Worm (Caenorhabditis elegans) whole organism, L1 larva: Measurements from ENCODE around the gene C38C3.4.

ENCODE experiments used
- Y116A8C.19 ChIP-seq: sonication (generic microtip); optimal IDR thresholded peaks from 2 replicates; lab custom pipeline; 2016; ENCODE audit warnings: missing compliant biosample characterization, missing genetic modification characterization, borderline replicate concordance
- alr-1 ChIP-seq: fragments of 200-800 bp; sonication (Bioruptor generic); optimal IDR thresholded peaks from 2 replicates; lab custom pipeline; 2018; ENCODE audit warnings: borderline replicate concordance, mild to moderate bottlenecking, missing genetic modification characterization, missing compliant biosample characterization
- ceh-63 ChIP-seq: fragments of 200-800 bp; sonication (Bioruptor generic); optimal IDR thresholded peaks from 2 replicates; lab custom pipeline; 2018; ENCODE audit warnings: mild to moderate bottlenecking, missing genetic modification characterization, missing compliant biosample characterization
- ceh-8 ChIP-seq: fragments of 200-800 bp; sonication (Bioruptor generic); optimal IDR thresholded peaks from 2 replicates; lab custom pipeline; 2018; ENCODE audit warnings: mild to moderate bottlenecking, missing genetic modification characterization, moderate library complexity, missing compliant biosample characterization
- ceh-82 ChIP-seq, 3 experiments: fragments of 150-350 bp in 1 of 3; sonication (generic microtip) in 2 of 3; optimal IDR thresholded peaks; 2 replicates each; lab custom pipeline; 2014 to 2017; ENCODE audit warnings: missing biosample characterization in 3 of 3, missing genetic modification characterization in 3 of 3
- ceh-88 ChIP-seq: fragments of 200-800 bp; sonication (Bioruptor generic); IDR thresholded peaks from 2 replicates; pipeline ENCODE4 v1.3.6; 2022; ENCODE audit warnings: missing genetic modification characterization, missing compliant biosample characterization
- ceh-90 ChIP-seq: sonication (generic microtip); optimal IDR thresholded peaks from 2 replicates; lab custom pipeline; 2016; ENCODE audit warnings: missing genetic modification characterization, missing compliant biosample characterization
- dpl-1 ChIP-seq, 3 experiments: fragments of 150-350 bp in 2 of 3; sonication (generic microtip) in 1 of 3; optimal IDR thresholded peaks; 2 replicates each; lab custom pipeline; 2014 to 2017; ENCODE audit warnings: missing biosample characterization in 3 of 3, missing genetic modification characterization in 3 of 3, missing genetic modification reagents in 3 of 3
- dsc-1 ChIP-seq: sonication (generic microtip); optimal IDR thresholded peaks from 2 replicates; lab custom pipeline; 2016; ENCODE audit warnings: mild to moderate bottlenecking, missing genetic modification characterization, missing compliant biosample characterization
- efl-1 ChIP-seq, 4 experiments: fragments of 150-350 bp; optimal IDR thresholded peaks in 3 of 4; peaks in 1 of 4; 1 replicate in 1 of 4; 2 replicates in 3 of 4; lab custom pipeline; 2014; ENCODE audit warnings: missing biosample characterization in 2 of 4, missing genetic modification characterization in 2 of 4, missing genetic modification reagents in 2 of 4
- efl-3 ChIP-seq: fragments of 200-800 bp; sonication (Bioruptor generic); optimal IDR thresholded peaks from 2 replicates; lab custom pipeline; 2018; ENCODE audit warnings: mild to moderate bottlenecking, missing genetic modification characterization, missing compliant biosample characterization
- egl-27 ChIP-seq, 2 experiments: fragments of 150-350 bp in 1 of 2; sonication (generic microtip); optimal IDR thresholded peaks; 3 replicates each; lab custom pipeline; 2017 to 2018; ENCODE audit warnings: missing biosample characterization in 2 of 2, missing genetic modification characterization in 2 of 2, missing genetic modification reagents in 2 of 2
- fkh-10 ChIP-seq: sonication (generic microtip); optimal IDR thresholded peaks from 2 replicates; lab custom pipeline; 2017; ENCODE audit warnings: missing biosample characterization, missing genetic modification reagents, missing genetic modification characterization
- fkh-4 ChIP-seq: sonication (generic microtip); optimal IDR thresholded peaks from 2 replicates; lab custom pipeline; 2016; ENCODE audit warnings: missing compliant biosample characterization, missing genetic modification characterization, borderline replicate concordance
- fkh-8 ChIP-seq: sonication (generic microtip); optimal IDR thresholded peaks from 2 replicates; lab custom pipeline; 2016; ENCODE audit warnings: mild to moderate bottlenecking, missing genetic modification characterization, missing compliant biosample characterization
- fos-1 ChIP-seq: fragments of 150-350 bp; optimal IDR thresholded peaks from 2 replicates; lab custom pipeline; 2014; ENCODE audit warnings: missing biosample characterization, missing genetic modification characterization
- grh-1 ChIP-seq: fragments of 200-800 bp; sonication (Bioruptor generic); IDR thresholded peaks from 2 replicates; pipeline ENCODE4 v1.3.6; 2022; ENCODE audit warnings: missing genetic modification reagents, missing genetic modification characterization, missing compliant biosample characterization
- hlh-17 ChIP-seq: fragments of 200-800 bp; sonication (Bioruptor generic); optimal IDR thresholded peaks from 2 replicates; lab custom pipeline; 2018; ENCODE audit warnings: missing genetic modification characterization, mild to moderate bottlenecking, missing compliant biosample characterization, moderate library complexity, borderline replicate concordance
- jun-1 ChIP-seq: fragments of 150-350 bp; optimal IDR thresholded peaks from 2 replicates; lab custom pipeline; 2014; ENCODE audit warnings: missing biosample characterization, missing genetic modification reagents, missing genetic modification characterization
- lin-13 ChIP-seq: fragments of 150-350 bp; optimal IDR thresholded peaks from 2 replicates; lab custom pipeline; 2014; ENCODE audit warnings: missing biosample characterization, missing genetic modification reagents, missing genetic modification characterization
- lin-14 ChIP-seq: fragments of 200-800 bp; sonication (Bioruptor generic); optimal IDR thresholded peaks from 2 replicates; lab custom pipeline; 2018; ENCODE audit warnings: mild to moderate bottlenecking, missing genetic modification characterization, moderate library complexity, missing compliant biosample characterization
- lin-15B ChIP-seq: fragments of 150-350 bp; sonication (generic microtip); optimal IDR thresholded peaks from 3 replicates; lab custom pipeline; 2014; ENCODE audit warnings: missing biosample characterization, missing genetic modification characterization
- lin-39 ChIP-seq: fragments of 150-350 bp; optimal IDR thresholded peaks from 2 replicates; lab custom pipeline; 2014; ENCODE audit warnings: missing biosample characterization, missing genetic modification reagents, missing genetic modification characterization
- lir-3 ChIP-seq: sonication (generic microtip); optimal IDR thresholded peaks from 2 replicates; lab custom pipeline; 2016; ENCODE audit warnings: mild to moderate bottlenecking, missing genetic modification characterization, moderate library complexity, missing compliant biosample characterization; ENCODE audit not compliant: poor library complexity
- lsy-2 ChIP-seq, 2 experiments: fragments of 150-350 bp; optimal IDR thresholded peaks; 2 replicates each; lab custom pipeline; 2014; ENCODE audit warnings: missing biosample characterization in 2 of 2, missing genetic modification characterization in 2 of 2
- nhr-11 ChIP-seq: fragments of 150-350 bp; optimal IDR thresholded peaks from 2 replicates; lab custom pipeline; 2014; ENCODE audit warnings: missing biosample characterization, missing genetic modification characterization
- nhr-28 ChIP-seq: fragments of 150-350 bp; optimal IDR thresholded peaks from 2 replicates; lab custom pipeline; 2014; ENCODE audit warnings: missing biosample characterization, missing genetic modification characterization
- nhr-47 ChIP-seq: sonication (generic microtip); optimal IDR thresholded peaks from 2 replicates; lab custom pipeline; 2016; ENCODE audit warnings: mild to moderate bottlenecking, missing genetic modification characterization, moderate library complexity, missing compliant biosample characterization
- nhr-77 ChIP-seq: fragments of 150-350 bp; optimal IDR thresholded peaks from 2 replicates; lab custom pipeline; 2014; ENCODE audit warnings: missing biosample characterization, missing genetic modification characterization
- nhr-84 ChIP-seq: sonication (generic microtip); optimal IDR thresholded peaks from 2 replicates; lab custom pipeline; 2017; ENCODE audit warnings: missing biosample characterization, missing genetic modification characterization
- nhr-85 ChIP-seq: sonication (generic microtip); peaks from one replicate; lab custom pipeline; 2016; ENCODE audit warnings: missing genetic modification characterization, inconsistent platforms, missing compliant biosample characterization
- nhr-90 ChIP-seq: sonication (generic microtip); optimal IDR thresholded peaks from 2 replicates; lab custom pipeline; 2016; ENCODE audit warnings: mild to moderate bottlenecking, missing genetic modification characterization, missing compliant biosample characterization; ENCODE audit not compliant: poor library complexity
- pax-3 ChIP-seq: fragments of 200-800 bp; sonication (Bioruptor generic); optimal IDR thresholded peaks from 2 replicates; lab custom pipeline; 2018; ENCODE audit warnings: mild to moderate bottlenecking, missing genetic modification characterization, moderate library complexity, missing compliant biosample characterization
- pqm-1 ChIP-seq: sonication (generic microtip); optimal IDR thresholded peaks from 3 replicates; lab custom pipeline; 2017; ENCODE audit warnings: missing biosample characterization, missing genetic modification characterization
- skn-1 ChIP-seq: fragments of 150-350 bp; optimal IDR thresholded peaks from 2 replicates; lab custom pipeline; 2014; ENCODE audit warnings: missing biosample characterization, missing genetic modification characterization
- sup-37 ChIP-seq: fragments of 200-800 bp; sonication (Bioruptor generic); optimal IDR thresholded peaks from 2 replicates; lab custom pipeline; 2018; ENCODE audit warnings: mild to moderate bottlenecking, missing genetic modification characterization, missing compliant biosample characterization
- swsn-7 ChIP-seq: sonication (generic microtip); optimal IDR thresholded peaks from 2 replicates; lab custom pipeline; 2016; ENCODE audit warnings: missing genetic modification characterization, missing compliant biosample characterization
- tbx-2 ChIP-seq: sonication (generic microtip); optimal IDR thresholded peaks from 2 replicates; lab custom pipeline; 2016; ENCODE audit warnings: missing genetic modification characterization, missing compliant biosample characterization
- unc-30 ChIP-seq: sonication (generic microtip); optimal IDR thresholded peaks from 2 replicates; lab custom pipeline; 2017; ENCODE audit warnings: missing biosample characterization, missing genetic modification characterization
- unc-62 ChIP-seq: fragments of 150-350 bp; optimal IDR thresholded peaks from 2 replicates; lab custom pipeline; 2014; ENCODE audit warnings: missing biosample characterization, missing genetic modification reagents, missing genetic modification characterization
- unc-86 ChIP-seq: sonication (generic microtip); optimal IDR thresholded peaks from 2 replicates; lab custom pipeline; 2016; ENCODE audit warnings: missing genetic modification characterization, missing compliant biosample characterization
- unc-98 ChIP-seq: fragments of 200-800 bp; sonication (Bioruptor generic); IDR thresholded peaks from 2 replicates; pipeline ENCODE4 v1.3.6; 2022; ENCODE audit warnings: missing genetic modification characterization, missing compliant biosample characterization
- zip-4 ChIP-seq: fragments of 200-800 bp; sonication (Bioruptor generic); optimal IDR thresholded peaks from 2 replicates; lab custom pipeline; 2018; ENCODE audit warnings: mild to moderate bottlenecking, missing genetic modification characterization, moderate library complexity, missing compliant biosample characterization
- ztf-4 ChIP-seq: fragments of 150-350 bp; optimal IDR thresholded peaks from 2 replicates; lab custom pipeline; 2014; ENCODE audit warnings: missing biosample characterization, missing genetic modification characterization

Gene C38C3.4

DNA sequence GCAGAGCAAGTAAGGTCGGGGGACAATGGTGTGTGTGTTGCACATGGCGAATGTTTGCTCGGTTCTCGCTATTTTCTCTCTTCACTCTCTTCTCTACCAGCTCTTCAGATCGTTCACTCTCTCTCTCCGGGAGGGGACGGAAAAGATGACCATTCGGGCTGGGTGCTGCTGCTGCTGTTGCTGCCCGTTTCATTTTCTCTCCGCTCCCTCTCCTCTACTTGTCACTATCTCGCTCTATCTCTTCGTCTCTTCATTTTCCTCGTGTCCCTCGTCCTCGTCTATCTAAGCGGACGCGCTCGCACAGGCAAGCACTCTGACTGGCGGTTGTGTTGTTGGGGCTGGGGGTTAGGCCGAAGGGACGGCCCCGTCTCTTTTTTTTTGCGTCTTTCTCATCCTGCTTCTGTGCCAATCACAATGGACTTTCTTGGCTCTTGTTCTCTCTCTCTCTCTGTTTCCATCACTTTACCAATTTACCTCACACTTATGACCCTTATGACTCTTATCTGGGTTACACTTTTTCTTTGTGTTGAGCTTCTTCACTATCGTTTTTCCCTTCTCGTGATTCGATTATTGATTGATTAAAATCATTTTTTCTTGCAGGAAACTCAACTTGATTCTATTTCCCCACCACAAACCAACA, 7.2 kb upstream of the C38C3.4 start, which contains the start of the genes F53E2.2 and unc-60 (continued):
- TF ChIP-seq nhr-77 (tag; lab: Kevin White, UChicago) (peak; percentile 59), lin-13 (peak; percentile 34), ztf-4 (tag; lab: Kevin White, UChicago) (peak; percentile 72), nhr-28 (no peak), lir-3 (no peak), efl-1 (optimal IDR thresholded peaks at IDR 0.05; lab: Kevin White, UChicago) (peak; percentile 49 to 57), efl-1 (GFP tag; optimal IDR thresholded peaks at IDR 0.05 in 1 of 2; lab: Kevin White, UChicago) (peak; percentile 40 to 93), Y116A8C.19 (tag; lab: Kevin White, UChicago) (no peak), ceh-90 (tag; lab: Kevin White, UChicago) (no peak), fos-1 (tag; lab: Kevin White, UChicago) (no peak), sup-37 (GFP tag; lab: Kevin White, UChicago) (no peak), jun-1 (tag; lab: Kevin White, UChicago) (peak; percentile 68), dsc-1 (tag; lab: Kevin White, UChicago) (peak; percentile 46), unc-62 (GFP tag; lab: Kevin White, UChicago) (no peak), pqm-1 (tag; lab: Kevin White, UChicago) (no peak), skn-1 (tag; lab: Kevin White, UChicago) (peak; percentile 77), efl-3 (GFP tag; lab: Kevin White, UChicago) (no peak), nhr-11 (tag; lab: Kevin White, UChicago) (no peak), fkh-8 (peak; percentile 45), alr-1 (no peak), dpl-1 (GFP tag; optimal IDR thresholded peaks at IDR 0.05; lab: Kevin White, UChicago) (peak; percentile 2 to 35 (median 19)), fkh-10 (no peak), unc-98 (GFP tag; lab: Robert Waterston, UW) (no peak), ceh-88 (no peak), grh-1 (GFP tag; lab: Robert Waterston, UW) (no peak), lin-14 (peak; percentile 98), ceh-82 (tag; optimal IDR thresholded peaks at IDR 0.05; lab: Kevin White, UChicago) (peak in 2 of 3 experiments; percentile 69 to 78), nhr-84 (no peak), hlh-17 (GFP tag; lab: Kevin White, UChicago) (no peak), unc-30 (tag; lab: Kevin White, UChicago) (no peak), lin-39 (tag; lab: Kevin White, UChicago) (no peak), nhr-90 (tag; lab: Kevin White, UChicago) (peak; percentile 25), swsn-7 (tag; lab: Kevin White, UChicago) (peak; percentile 60), ceh-63 (no peak), lsy-2 (tag; optimal IDR thresholded peaks at IDR 0.05; lab: Kevin White, UChicago) (peak; percentile 15 to 56), ceh-8 (GFP tag; lab: Kevin White, UChicago) (no peak), zip-4 (GFP tag; lab: Kevin White, UChicago) (no peak), nhr-47 (tag; lab: Kevin White, UChicago) (peak; percentile 72)

DNA sequence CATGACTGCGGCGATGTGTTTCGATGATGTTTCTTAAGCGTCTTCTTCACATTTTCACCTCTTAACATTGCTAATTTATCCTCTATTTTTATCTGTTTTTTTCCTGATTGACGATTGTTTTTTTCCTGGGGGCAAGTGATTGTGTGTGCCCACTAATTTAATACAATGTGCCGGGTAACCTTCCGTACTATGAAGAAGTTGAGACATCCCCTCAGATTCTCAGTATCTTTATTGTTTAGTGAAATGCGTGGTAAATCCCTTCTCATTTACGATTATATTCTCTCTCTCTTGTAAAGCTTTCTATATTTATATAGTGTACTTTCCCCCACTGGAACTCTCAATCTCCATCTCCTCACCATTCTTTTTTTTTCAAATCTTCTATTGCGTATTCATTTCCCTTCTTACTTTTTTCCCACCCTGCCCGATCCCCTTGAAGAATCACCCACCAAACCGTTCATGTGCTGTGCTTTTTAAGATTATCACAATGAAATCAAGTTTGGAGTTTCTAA, 5.5 kb upstream of the C38C3.4 start:
- TF ChIP-seq tbx-2 (tag; lab: Kevin White, UChicago) (no peak), fkh-4 (no peak), unc-86 (no peak), lin-15B (tag; lab: Kevin White, UChicago) (no peak), pax-3 (no peak), nhr-85 (tag; lab: Kevin White, UChicago) (peak; percentile 29), pqm-1 (tag; lab: Kevin White, UChicago) (no peak), egl-27 (tag; optimal IDR thresholded peaks at IDR 0.05; lab: Kevin White, UChicago) (no peak)
